Worm (Caenorhabditis elegans) whole organism, L4/young adult: ENCODE results near the gene F35B3.7.

ENCODE experiments used
- dao-5 ChIP-seq: sonication (generic microtip); optimal IDR thresholded peaks from 2 replicates; lab custom pipeline; 2016; ENCODE audit warnings: missing genotype, missing genetic modification characterization, moderate library complexity, missing compliant biosample characterization
- him-1 ChIP-seq: sonication (generic microtip); optimal IDR thresholded peaks from 2 replicates; lab custom pipeline; 2016; ENCODE audit warnings: missing genotype, missing genetic modification reagents, missing genetic modification characterization, missing compliant biosample characterization

ce11 chrX:16995149-16995885, 47.6 kb downstream of the F35B3.7 start:
- no peak for TF ChIP-seq him-1
- TF ChIP-seq dao-5 (tag; lab: Kevin White, UChicago), result no peak
